Worm (Caenorhabditis elegans): ENCODE results near the gene R12B2.13.

DNA sequence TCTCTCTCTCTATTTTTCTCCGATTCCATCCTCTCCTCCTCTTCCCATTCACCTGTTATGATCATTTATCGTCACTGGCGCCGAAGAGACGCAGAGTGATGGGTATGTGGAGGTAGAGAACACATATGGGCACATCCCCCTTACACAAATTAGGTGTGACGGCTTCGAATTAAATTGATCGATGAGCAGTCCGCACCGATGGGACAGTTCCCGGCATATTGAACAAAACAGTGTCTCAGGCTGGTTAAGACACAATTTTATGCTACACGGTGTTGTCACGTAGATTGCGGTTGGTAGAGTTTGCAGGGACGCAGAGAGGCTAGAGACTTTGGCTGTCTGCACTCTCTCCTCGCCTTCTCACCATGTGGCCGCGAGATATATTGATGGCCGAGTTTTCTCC is 18.5 kb downstream of the R12B2.13 start, which contains the start of gene R12B2.7:
- TF ChIP-seq lin-13 (GFP tag; optimal IDR thresholded peaks at IDR 0.05) (no peak), ceh-28 (tag; optimal IDR thresholded peaks at IDR 0.05) (no peak), hlh-30 (tag; optimal IDR thresholded peaks at IDR 0.05; ENCODE audit: insufficient read depth) (no peak), daf-8 (GFP tag; IDR thresholded peaks at IDR 0.05) (no peak), lin-38 (GFP tag; IDR thresholded peaks at IDR 0.05) (no peak), nhr-42 (GFP tag; IDR thresholded peaks at IDR 0.05) (no peak)
